Fruit fly (Drosophila melanogaster) whole organism, embryonic: Measurements from ENCODE around the gene CG7497.

ENCODE experiments used
- Asciz ChIP-seq: fragments of 200-800 bp; sonication (Bioruptor generic); optimal IDR thresholded peaks from 2 replicates; lab custom pipeline; 2017; ENCODE audit warnings: missing biosample characterization, mild to moderate bottlenecking, missing genetic modification characterization, missing genetic modification reagents
- BtbVII ChIP-seq: fragments of 200-800 bp; sonication (Bioruptor generic); optimal IDR thresholded peaks from 3 replicates; lab custom pipeline; 2017; ENCODE audit warnings: missing biosample characterization, mild to moderate bottlenecking, missing genetic modification characterization
- Bteb2 ChIP-seq: fragments of 200-800 bp; sonication (Bioruptor generic); optimal IDR thresholded peaks from 2 replicates; lab custom pipeline; 2016; ENCODE audit warnings: missing biosample characterization, missing genetic modification characterization
- CG10147 ChIP-seq: fragments of 200-800 bp; sonication (Bioruptor generic); optimal IDR thresholded peaks from 2 replicates; lab custom pipeline; 2019; ENCODE audit warnings: missing biosample characterization, mild to moderate bottlenecking, missing genetic modification characterization, moderate library complexity
- CG10431 ChIP-seq: fragments of 200-800 bp; sonication (Bioruptor generic); optimal IDR thresholded peaks from 3 replicates; lab custom pipeline; 2018; ENCODE audit warnings: missing biosample characterization, mild to moderate bottlenecking, missing genetic modification characterization
- CG11456 ChIP-seq: fragments of 200-800 bp; sonication (Bioruptor generic); IDR thresholded peaks from 3 replicates; pipeline ENCODE4 v1.3.6; 2022; ENCODE audit warnings: missing biosample characterization, missing genetic modification characterization
- CG12219 ChIP-seq: fragments of 200-800 bp; sonication (Bioruptor generic); optimal IDR thresholded peaks from 3 replicates; lab custom pipeline; 2018; ENCODE audit warnings: missing biosample characterization, mild to moderate bottlenecking, missing genetic modification characterization
- CG1233 ChIP-seq: fragments of 200-800 bp; sonication (Bioruptor generic); optimal IDR thresholded peaks from 4 replicates; lab custom pipeline; 2018; ENCODE audit warnings: missing biosample characterization, mild to moderate bottlenecking, missing genetic modification characterization
- CG14014 ChIP-seq: fragments of 200-800 bp; sonication (Bioruptor generic); IDR thresholded peaks from 2 replicates; pipeline ENCODE4 v1.3.6; 2022; ENCODE audit warnings: missing biosample characterization, missing genetic modification characterization
- CG14965 ChIP-seq: fragments of 200-800 bp; sonication (Bioruptor generic); optimal IDR thresholded peaks from 2 replicates; lab custom pipeline; 2016; ENCODE audit warnings: missing biosample characterization, missing genetic modification characterization, borderline replicate concordance
- CG15269 ChIP-seq: fragments of 200-800 bp; sonication (Bioruptor generic); optimal IDR thresholded peaks from 2 replicates; lab custom pipeline; 2018; ENCODE audit warnings: missing biosample characterization, mild to moderate bottlenecking, missing genetic modification characterization, moderate library complexity
- CG15696 ChIP-seq: fragments of 200-800 bp; sonication (Bioruptor generic); optimal IDR thresholded peaks from 2 replicates; lab custom pipeline; 2019; ENCODE audit warnings: missing biosample characterization, mild to moderate bottlenecking, missing genetic modification characterization, moderate library complexity
- CG16815 ChIP-seq: fragments of 200-800 bp; sonication (Bioruptor generic); optimal IDR thresholded peaks from 3 replicates; lab custom pipeline; 2017; ENCODE audit warnings: missing biosample characterization, mild to moderate bottlenecking, missing genetic modification characterization
- CG30403 ChIP-seq: fragments of 200-800 bp; sonication (Bioruptor generic); optimal IDR thresholded peaks from 3 replicates; lab custom pipeline; 2016; ENCODE audit warnings: missing biosample characterization, missing genetic modification characterization
- CG31224 ChIP-seq: fragments of 200-800 bp; sonication (Bioruptor generic); IDR thresholded peaks from 2 replicates; pipeline ENCODE4 v1.3.6; 2022; ENCODE audit warnings: missing biosample characterization, missing genetic modification characterization
- CG3838 ChIP-seq: fragments of 200-800 bp; sonication (Bioruptor generic); optimal IDR thresholded peaks from 3 replicates; lab custom pipeline; 2016; ENCODE audit warnings: missing biosample characterization, missing genetic modification characterization
- CG4328 ChIP-seq: fragments of 200-800 bp; sonication (Bioruptor generic); optimal IDR thresholded peaks from 3 replicates; lab custom pipeline; 2017; ENCODE audit warnings: missing biosample characterization, missing genetic modification reagents, missing genetic modification characterization
- CG6272 ChIP-seq: fragments of 200-800 bp; sonication (Bioruptor generic); IDR thresholded peaks from 2 replicates; pipeline ENCODE4 v1.3.6; 2022; ENCODE audit warnings: missing biosample characterization, missing genetic modification characterization
- CG6765 ChIP-seq: fragments of 200-800 bp; sonication (Bioruptor generic); optimal IDR thresholded peaks from 3 replicates; lab custom pipeline; 2017; ENCODE audit warnings: missing biosample characterization, mild to moderate bottlenecking, missing genetic modification characterization
- CG7372 ChIP-seq: fragments of 200-800 bp; sonication (Bioruptor generic); IDR thresholded peaks from 2 replicates; pipeline ENCODE4 v1.3.6; 2022; ENCODE audit warnings: missing biosample characterization, missing genetic modification characterization
- CG8089 ChIP-seq: fragments of 200-800 bp; sonication (Bioruptor generic); optimal IDR thresholded peaks from 3 replicates; lab custom pipeline; 2016; ENCODE audit warnings: missing biosample characterization, missing genetic modification characterization
- CHES-1-like ChIP-seq: fragments of 200-800 bp; sonication (Bioruptor generic); optimal IDR thresholded peaks from 2 replicates; lab custom pipeline; 2016; ENCODE audit warnings: missing biosample characterization, missing genetic modification characterization
- CTCF ChIP-seq: fragments of 200-800 bp; sonication (Bioruptor generic); optimal IDR thresholded peaks from 2 replicates; lab custom pipeline; 2017; ENCODE audit warnings: missing biosample characterization, mild to moderate bottlenecking, missing genetic modification characterization, moderate library complexity
- Hey ChIP-seq: fragments of 200-800 bp; sonication (Bioruptor generic); optimal IDR thresholded peaks from 3 replicates; lab custom pipeline; 2018; ENCODE audit warnings: missing biosample characterization, mild to moderate bottlenecking, missing genetic modification characterization
- HmgD ChIP-seq: fragments of 200-800 bp; sonication (Bioruptor generic); optimal IDR thresholded peaks from 3 replicates; lab custom pipeline; 2016; ENCODE audit warnings: missing biosample characterization, missing genetic modification characterization
- Hsf ChIP-seq: fragments of 200-800 bp; sonication (Bioruptor generic); optimal IDR thresholded peaks from 3 replicates; lab custom pipeline; 2016; ENCODE audit warnings: missing biosample characterization, missing genetic modification characterization
- Mad ChIP-seq: fragments of 200-800 bp; sonication (Bioruptor generic); optimal IDR thresholded peaks from 2 replicates; lab custom pipeline; 2016; ENCODE audit warnings: missing biosample characterization, missing genetic modification characterization
- Nf-YC ChIP-seq: fragments of 200-800 bp; optimal IDR thresholded peaks from 3 replicates; lab custom pipeline; 2019; ENCODE audit warnings: missing biosample characterization, mild to moderate bottlenecking, missing genetic modification characterization, moderate library complexity
- Scr ChIP-seq: fragments of 200-800 bp; sonication (Bioruptor generic); IDR thresholded peaks from 2 replicates; pipeline ENCODE4 v1.3.6; 2022; ENCODE audit warnings: missing biosample characterization, missing genetic modification characterization; ENCODE audit not compliant: partially characterized antibody
- Six4 ChIP-seq: fragments of 200-800 bp; sonication (Bioruptor generic); optimal IDR thresholded peaks from 2 replicates; lab custom pipeline; 2016; ENCODE audit warnings: missing biosample characterization, missing genetic modification characterization
- Xrp1 ChIP-seq: fragments of 200-800 bp; sonication (Bioruptor generic); IDR thresholded peaks from 2 replicates; pipeline ENCODE4 v1.3.6; 2022; ENCODE audit warnings: missing biosample characterization, missing genetic modification characterization
- crc ChIP-seq: fragments of 200-800 bp; sonication (Bioruptor generic); optimal IDR thresholded peaks from 2 replicates; lab custom pipeline; 2016; ENCODE audit warnings: missing biosample characterization, missing genetic modification characterization
- da ChIP-seq: fragments of 200-800 bp; sonication (Bioruptor generic); optimal IDR thresholded peaks from 2 replicates; lab custom pipeline; 2016; ENCODE audit warnings: missing biosample characterization, missing genetic modification characterization
- fd96Cb ChIP-seq: fragments of 200-800 bp; sonication (Bioruptor generic); optimal IDR thresholded peaks from 2 replicates; lab custom pipeline; 2018; ENCODE audit warnings: missing biosample characterization, mild to moderate bottlenecking, missing genetic modification characterization, moderate library complexity
- fu2 ChIP-seq: fragments of 200-800 bp; sonication (Bioruptor generic); optimal IDR thresholded peaks from 2 replicates; lab custom pipeline; 2016; ENCODE audit warnings: missing biosample characterization, missing genetic modification characterization
- insv ChIP-seq, 2 experiments: fragments of 200-800 bp; sonication (Bioruptor generic); optimal IDR thresholded peaks; 3 replicates each; lab custom pipeline; 2016 to 2018; ENCODE audit warnings: missing biosample characterization in 2 of 2, missing genetic modification characterization in 2 of 2
- luna ChIP-seq: fragments of 200-800 bp; sonication (Bioruptor generic); optimal IDR thresholded peaks from 2 replicates; lab custom pipeline; 2016; ENCODE audit warnings: missing biosample characterization, missing genetic modification characterization
- nau ChIP-seq: fragments of 200-800 bp; sonication (Bioruptor generic); optimal IDR thresholded peaks from 3 replicates; lab custom pipeline; 2017; ENCODE audit warnings: missing biosample characterization, mild to moderate bottlenecking, missing genetic modification characterization, missing genetic modification reagents
- odd ChIP-seq: fragments of 200-800 bp; sonication (Bioruptor generic); optimal IDR thresholded peaks from 2 replicates; lab custom pipeline; 2017; ENCODE audit warnings: missing biosample characterization, mild to moderate bottlenecking, missing genetic modification characterization
- p53 ChIP-seq: fragments of 200-800 bp; sonication (Bioruptor generic); optimal IDR thresholded peaks from 2 replicates; lab custom pipeline; 2016; ENCODE audit warnings: missing biosample characterization, missing genetic modification characterization
- pb ChIP-seq: fragments of 200-800 bp; sonication (Bioruptor generic); optimal IDR thresholded peaks from 3 replicates; lab custom pipeline; 2016; ENCODE audit warnings: missing biosample characterization, missing genetic modification characterization
- pita ChIP-seq: fragments of 200-800 bp; sonication (Bioruptor generic); optimal IDR thresholded peaks from 2 replicates; lab custom pipeline; 2017; ENCODE audit warnings: missing biosample characterization, mild to moderate bottlenecking, missing genetic modification characterization
- rib ChIP-seq: fragments of 200-800 bp; sonication (Bioruptor generic); IDR thresholded peaks from 2 replicates; pipeline ENCODE4 v1.3.6; 2022; ENCODE audit warnings: missing biosample characterization, missing genetic modification characterization
- salm ChIP-seq: fragments of 200-800 bp; sonication (Bioruptor generic); optimal IDR thresholded peaks from 2 replicates; lab custom pipeline; 2018; ENCODE audit warnings: missing biosample characterization, mild to moderate bottlenecking, missing genetic modification characterization
- sc ChIP-seq, 3 experiments: fragments of >200 bp in 2 of 3; fragments of 200-800 bp in 1 of 3; sonication (Bioruptor generic) in 1 of 3; optimal IDR thresholded peaks; 2 replicates in 2 of 3; 3 replicates in 1 of 3; lab custom pipeline; 2017; ENCODE audit warnings: mild to moderate bottlenecking in 1 of 3, missing biosample characterization in 1 of 3, missing genetic modification characterization in 1 of 3, missing genetic modification reagents in 1 of 3
- schlank ChIP-seq: fragments of 200-800 bp; sonication (Bioruptor generic); optimal IDR thresholded peaks from 2 replicates; lab custom pipeline; 2018; ENCODE audit warnings: missing biosample characterization, mild to moderate bottlenecking, missing genetic modification characterization
- slou ChIP-seq: fragments of 200-800 bp; sonication (Bioruptor generic); optimal IDR thresholded peaks from 3 replicates; lab custom pipeline; 2016; ENCODE audit warnings: missing biosample characterization, missing genetic modification characterization
- so ChIP-seq: fragments of 200-800 bp; sonication (Bioruptor generic); IDR thresholded peaks from 3 replicates; pipeline ENCODE4 v1.3.6; 2022; ENCODE audit warnings: missing biosample characterization, missing genetic modification characterization
- sr ChIP-seq: fragments of 200-800 bp; sonication (Bioruptor generic); IDR thresholded peaks from 3 replicates; pipeline ENCODE4 v1.3.6; 2022; ENCODE audit warnings: missing biosample characterization, missing genetic modification characterization
- tll ChIP-seq, 2 experiments: fragments of 200-800 bp in 1 of 2; fragments of >200 bp in 1 of 2; sonication (Bioruptor generic) in 1 of 2; optimal IDR thresholded peaks; 2 replicates each; lab custom pipeline; 2017 to 2019; ENCODE audit warnings: missing biosample characterization in 2 of 2, missing genetic modification characterization in 2 of 2, mild to moderate bottlenecking in 1 of 2, moderate library complexity in 1 of 2
- wor ChIP-seq: fragments of 200-800 bp; sonication (Bioruptor generic); IDR thresholded peaks from 2 replicates; pipeline ENCODE4 v1.3.6; 2022; ENCODE audit warnings: missing biosample characterization, missing genetic modification characterization
- zfh1 ChIP-seq: fragments of 200-800 bp; sonication (Bioruptor generic); IDR thresholded peaks from 3 replicates; pipeline ENCODE4 v1.3.6; 2022; ENCODE audit warnings: missing biosample characterization, missing genetic modification characterization

Gene CG7497

DNA sequence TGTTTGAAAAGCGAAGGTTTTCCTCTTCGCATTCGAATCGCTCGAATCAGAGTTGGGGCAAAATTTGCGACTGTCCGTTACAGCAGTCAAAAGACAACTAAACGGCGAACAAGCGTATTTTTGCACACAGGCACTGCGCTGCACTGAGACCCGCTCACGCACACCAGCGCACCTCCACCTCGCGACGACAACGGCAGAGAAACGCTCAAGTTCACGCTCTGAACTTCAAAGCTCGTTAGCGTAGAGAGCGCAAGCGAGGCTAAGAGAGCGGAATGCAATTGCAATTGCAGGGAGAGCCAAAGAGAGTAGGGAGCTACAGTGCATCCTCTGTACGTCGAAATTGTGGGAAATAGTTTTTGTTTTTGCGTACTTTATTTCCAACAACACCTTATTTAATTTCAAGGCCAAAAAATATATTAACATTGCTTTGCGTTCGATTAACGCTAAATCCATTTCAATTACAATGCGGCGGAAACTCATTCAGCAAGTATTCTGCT, 14.0 kb upstream of the CG7497 start, which contains the start of gene Eip74EF (continued):
- no peak for TF ChIP-seq salm (tag; lab: Kevin White, UChicago)
- TF ChIP-seq CG16815 (GFP tag; lab: Kevin White, UChicago), result no peak
- TF ChIP-seq nau (GFP tag; lab: Kevin White, UChicago), result no peak
- no peak for TF ChIP-seq CG8089 (GFP tag; lab: Kevin White, UChicago)
- TF ChIP-seq CG10431, result no peak
- TF ChIP-seq CG12219 (GFP tag; lab: Kevin White, UChicago), result no peak
- TF ChIP-seq CG3838 (GFP tag; lab: Kevin White, UChicago), result no peak
- TF ChIP-seq Hey (tag; lab: Kevin White, UChicago), result no peak
- TF ChIP-seq da (GFP tag; lab: Kevin White, UChicago), result no peak
- TF ChIP-seq CG10147 (GFP tag; lab: Kevin White, UChicago), result no peak
- TF ChIP-seq zfh1 (GFP tag; lab: Robert Waterston, UW), result peak; percentile 43; the same call in 1 of the 3 replicates
- no peak for TF ChIP-seq CG30403 (GFP tag; lab: Kevin White, UChicago)
- TF ChIP-seq CG14965 (GFP tag; lab: Kevin White, UChicago), result no peak
- TF ChIP-seq CG14014 (GFP tag; lab: Robert Waterston, UW), result no peak
- TF ChIP-seq wor (GFP tag; lab: Robert Waterston, UW), result no peak
- TF ChIP-seq CG31224 (GFP tag; lab: Robert Waterston, UW), result no peak
- no peak for TF ChIP-seq CG15696 (tag; lab: Kevin White, UChicago)
- TF ChIP-seq Hsf (GFP tag; lab: Kevin White, UChicago), result no peak
- TF ChIP-seq luna (GFP tag; lab: Kevin White, UChicago), result no peak
- TF ChIP-seq CTCF (GFP tag; lab: Kevin White, UChicago), result no peak
- no peak for TF ChIP-seq CG6765 (GFP tag; lab: Kevin White, UChicago)
- no peak for TF ChIP-seq CG4328 (GFP tag; lab: Kevin White, UChicago)
- no peak for TF ChIP-seq CG11456 (GFP tag; lab: Robert Waterston, UW)
- no peak for TF ChIP-seq fu2
- TF ChIP-seq CG6272 (GFP tag; lab: Robert Waterston, UW), result no peak
- no peak for TF ChIP-seq p53 (GFP tag; lab: Kevin White, UChicago)
- TF ChIP-seq CHES-1-like (GFP tag; lab: Kevin White, UChicago), result no peak
- peak; percentile 59; the same call in 2 of the 3 replicates for TF ChIP-seq so (GFP tag; lab: Robert Waterston, UW)
- TF ChIP-seq Nf-YC, result no peak
- no peak for TF ChIP-seq slou (GFP tag; lab: Kevin White, UChicago)
- no peak for TF ChIP-seq crc (GFP tag; lab: Kevin White, UChicago)
- no peak for TF ChIP-seq pb (GFP tag; lab: Kevin White, UChicago)
- no peak for TF ChIP-seq BtbVII
- TF ChIP-seq HmgD (GFP tag; lab: Kevin White, UChicago), result no peak
- no peak for TF ChIP-seq CG15269
- no peak for TF ChIP-seq tll (GFP tag; optimal IDR thresholded peaks at IDR 0.05; lab: Kevin White, UChicago)
- TF ChIP-seq pita (GFP tag; lab: Kevin White, UChicago), result no peak
- no peak for TF ChIP-seq CG1233 (GFP tag; lab: Kevin White, UChicago)
- TF ChIP-seq odd, result no peak
- no peak for TF ChIP-seq schlank (tag; lab: Kevin White, UChicago)
- no peak for TF ChIP-seq Mad
- no peak for TF ChIP-seq insv (GFP tag; optimal IDR thresholded peaks at IDR 0.05; lab: Kevin White, UChicago)
- TF ChIP-seq CG7372, result no peak
- no peak for TF ChIP-seq sc (optimal IDR thresholded peaks at IDR 0.05; lab: Kevin White, UChicago)
- TF ChIP-seq sc (GFP tag; optimal IDR thresholded peaks at IDR 0.05; lab: Kevin White, UChicago), result no peak
- TF ChIP-seq Xrp1 (GFP tag; lab: Robert Waterston, UW), result peak; percentile 35; the same call in 1 of the 2 replicates
- no peak for TF ChIP-seq Scr (GFP tag; lab: Robert Waterston, UW)
- no peak for TF ChIP-seq Six4 (GFP tag; lab: Kevin White, UChicago)
- TF ChIP-seq Bteb2 (GFP tag; lab: Kevin White, UChicago), result no peak
- no peak for TF ChIP-seq sr
- no peak for TF ChIP-seq Asciz
- peak; percentile 62; the same call in 1 of the 2 replicates for TF ChIP-seq rib (GFP tag; lab: Robert Waterston, UW)
- no peak for TF ChIP-seq fd96Cb (tag; lab: Kevin White, UChicago)
